Fruit fly (Drosophila melanogaster) whole organism, embryonic: ENCODE data around the gene CG13306.
A peak's percentile ranks its signal among the peaks of the same experiment; 100 is the strongest.

Experiments
- ATbp ChIP-seq: fragments of 200-800 bp; sonication (Bioruptor generic); optimal IDR thresholded peaks from 2 replicates; lab custom pipeline; 2017; ENCODE audit warnings: missing biosample characterization, mild to moderate bottlenecking, missing genetic modification characterization, missing genetic modification reagents
- CG11085 ChIP-seq: fragments of 200-800 bp; sonication (Bioruptor generic); IDR thresholded peaks from 2 replicates; pipeline ENCODE4 v1.3.6; 2022; ENCODE audit warnings: missing biosample characterization, missing genetic modification characterization
- CG12659 ChIP-seq: fragments of 200-800 bp; sonication (Bioruptor generic); optimal IDR thresholded peaks from 3 replicates; lab custom pipeline; 2017; ENCODE audit warnings: mild to moderate bottlenecking, missing biosample characterization, missing genetic modification reagents, missing genetic modification characterization
- CG12744 ChIP-seq: fragments of 200-800 bp; sonication (Bioruptor generic); optimal IDR thresholded peaks from 2 replicates; lab custom pipeline; 2016; ENCODE audit warnings: missing biosample characterization, missing genetic modification characterization
- CG12942 ChIP-seq: fragments of 200-800 bp; sonication (Bioruptor generic); optimal IDR thresholded peaks from 3 replicates; lab custom pipeline; 2016; ENCODE audit warnings: missing biosample characterization, missing genetic modification characterization
- CG15073 ChIP-seq: fragments of 200-800 bp; sonication (Bioruptor generic); optimal IDR thresholded peaks from 2 replicates; lab custom pipeline; 2016; ENCODE audit warnings: missing biosample characterization, missing genetic modification characterization
- CG15269 ChIP-seq: fragments of 200-800 bp; sonication (Bioruptor generic); optimal IDR thresholded peaks from 2 replicates; lab custom pipeline; 2018; ENCODE audit warnings: missing biosample characterization, mild to moderate bottlenecking, missing genetic modification characterization, moderate library complexity
- CG1529 ChIP-seq: fragments of 200-800 bp; sonication (Bioruptor generic); optimal IDR thresholded peaks from 3 replicates; lab custom pipeline; 2018; ENCODE audit warnings: missing biosample characterization, missing genetic modification characterization
- CG16815 ChIP-seq: fragments of 200-800 bp; sonication (Bioruptor generic); optimal IDR thresholded peaks from 3 replicates; lab custom pipeline; 2017; ENCODE audit warnings: missing biosample characterization, mild to moderate bottlenecking, missing genetic modification characterization
- CG17612 ChIP-seq: fragments of 200-800 bp; sonication (Bioruptor generic); IDR thresholded peaks from 2 replicates; pipeline ENCODE4 v1.3.6; 2022; ENCODE audit warnings: missing biosample characterization, missing genetic modification characterization
- CG2202 ChIP-seq: fragments of 200-800 bp; sonication (Bioruptor generic); optimal IDR thresholded peaks from 2 replicates; lab custom pipeline; 2018; ENCODE audit warnings: missing biosample characterization, mild to moderate bottlenecking, missing genetic modification characterization
- CG32767 ChIP-seq: fragments of 200-800 bp; sonication (Bioruptor generic); IDR thresholded peaks from 2 replicates; pipeline ENCODE4 v1.3.6; 2022; ENCODE audit warnings: missing biosample characterization, missing genetic modification characterization
- CG43689 ChIP-seq: fragments of 200-800 bp; sonication (Bioruptor generic); IDR thresholded peaks from 2 replicates; pipeline ENCODE4 v1.3.6; 2022; ENCODE audit warnings: missing biosample characterization, missing genetic modification characterization
- CG4617 ChIP-seq: fragments of 200-800 bp; sonication (Bioruptor generic); optimal IDR thresholded peaks from 3 replicates; lab custom pipeline; 2016; ENCODE audit warnings: missing biosample characterization, missing genetic modification characterization, borderline replicate concordance
- CG6791 ChIP-seq: fragments of 200-800 bp; sonication (Bioruptor generic); IDR thresholded peaks from 3 replicates; pipeline ENCODE4 v1.3.6; 2022; ENCODE audit warnings: missing biosample characterization, missing genetic modification characterization; ENCODE audit not compliant: partially characterized antibody
- CG6854 ChIP-seq: fragments of 200-800 bp; sonication (Bioruptor generic); optimal IDR thresholded peaks from 3 replicates; lab custom pipeline; 2017; ENCODE audit warnings: missing biosample characterization, mild to moderate bottlenecking, missing genetic modification characterization
- CG7745 ChIP-seq: fragments of 200-800 bp; sonication (Bioruptor generic); optimal IDR thresholded peaks from 2 replicates; lab custom pipeline; 2018; ENCODE audit warnings: missing biosample characterization, mild to moderate bottlenecking, missing genetic modification characterization, moderate library complexity
- CG7987 ChIP-seq: fragments of 200-800 bp; sonication (Bioruptor generic); optimal IDR thresholded peaks from 2 replicates; lab custom pipeline; 2018; ENCODE audit warnings: missing biosample characterization, mild to moderate bottlenecking, missing genetic modification characterization, moderate library complexity
- Camta ChIP-seq: fragments of 200-800 bp; sonication (Bioruptor generic); optimal IDR thresholded peaks from 2 replicates; lab custom pipeline; 2016; ENCODE audit warnings: missing biosample characterization, missing genetic modification characterization
- Doc2 ChIP-seq: fragments of 200-800 bp; sonication (Bioruptor generic); IDR thresholded peaks from 2 replicates; pipeline ENCODE4 v1.3.6; 2022; ENCODE audit warnings: missing biosample characterization, missing genetic modification characterization
- Doc3 ChIP-seq: fragments of 200-800 bp; sonication (Bioruptor generic); IDR thresholded peaks from 3 replicates; pipeline ENCODE4 v1.3.6; 2022; ENCODE audit warnings: missing biosample characterization, missing genetic modification characterization; ENCODE audit not compliant: partially characterized antibody
- H15 ChIP-seq: fragments of 200-800 bp; sonication (Bioruptor generic); IDR thresholded peaks from 3 replicates; pipeline ENCODE4 v1.3.6; 2022; ENCODE audit warnings: missing biosample characterization, missing genetic modification characterization
- HmgD ChIP-seq: fragments of 200-800 bp; sonication (Bioruptor generic); optimal IDR thresholded peaks from 3 replicates; lab custom pipeline; 2016; ENCODE audit warnings: missing biosample characterization, missing genetic modification characterization
- HmgZ ChIP-seq: fragments of 200-800 bp; sonication (Bioruptor generic); optimal IDR thresholded peaks from 2 replicates; lab custom pipeline; 2018; ENCODE audit warnings: missing biosample characterization, mild to moderate bottlenecking, missing genetic modification characterization
- Hr51 ChIP-seq, 2 experiments: fragments of 200-800 bp; sonication (Bioruptor generic); optimal IDR thresholded peaks; 2 replicates in 1 of 2; 3 replicates in 1 of 2; lab custom pipeline; 2016 to 2018; ENCODE audit warnings: missing biosample characterization in 2 of 2, missing genetic modification characterization in 2 of 2, mild to moderate bottlenecking in 1 of 2, moderate library complexity in 1 of 2
- Hr78 ChIP-seq, 2 experiments: fragments of 200-800 bp in 1 of 2; fragments of >200 bp in 1 of 2; sonication (Bioruptor generic) in 1 of 2; optimal IDR thresholded peaks; 2 replicates each; lab custom pipeline; 2017 to 2019; ENCODE audit warnings: missing biosample characterization in 2 of 2, missing genetic modification characterization in 2 of 2, mild to moderate bottlenecking in 1 of 2, moderate library complexity in 1 of 2
- MESR4 ChIP-seq: fragments of 200-800 bp; sonication (Bioruptor generic); optimal IDR thresholded peaks from 2 replicates; lab custom pipeline; 2018; ENCODE audit warnings: missing biosample characterization, mild to moderate bottlenecking, missing genetic modification characterization, moderate library complexity
- NK7.1 ChIP-seq: fragments of 200-800 bp; sonication (Bioruptor generic); optimal IDR thresholded peaks from 3 replicates; lab custom pipeline; 2016; ENCODE audit warnings: missing biosample characterization, missing genetic modification characterization
- Scr ChIP-seq: fragments of 200-800 bp; sonication (Bioruptor generic); IDR thresholded peaks from 2 replicates; pipeline ENCODE4 v1.3.6; 2022; ENCODE audit warnings: missing biosample characterization, missing genetic modification characterization; ENCODE audit not compliant: partially characterized antibody
- Usf ChIP-seq: fragments of 200-800 bp; sonication (Bioruptor generic); optimal IDR thresholded peaks from 2 replicates; lab custom pipeline; 2017; ENCODE audit warnings: missing genotype, missing biosample characterization, missing genetic modification characterization
- cato ChIP-seq: fragments of 200-800 bp; sonication (Bioruptor generic); optimal IDR thresholded peaks from 2 replicates; lab custom pipeline; 2016; ENCODE audit warnings: missing biosample characterization, missing genetic modification characterization, borderline replicate concordance
- chif ChIP-seq, 2 experiments: fragments of 200-800 bp; sonication (Bioruptor generic); optimal IDR thresholded peaks; 3 replicates each; lab custom pipeline; 2016; ENCODE audit warnings: missing biosample characterization in 2 of 2, missing genetic modification characterization in 2 of 2
- chinmo ChIP-seq: fragments of 200-800 bp; sonication (Bioruptor generic); IDR thresholded peaks from 4 replicates; pipeline ENCODE4 v1.3.6; 2022; ENCODE audit warnings: missing biosample characterization, missing genetic modification characterization; ENCODE audit not compliant: partially characterized antibody
- chn ChIP-seq: fragments of 200-800 bp; sonication (Bioruptor generic); optimal IDR thresholded peaks from 2 replicates; lab custom pipeline; 2016; ENCODE audit warnings: missing biosample characterization, missing genetic modification characterization
- croc ChIP-seq: fragments of 200-800 bp; sonication (Bioruptor generic); conservative IDR thresholded peaks from 3 replicates; pipeline ENCODE4 v1.3.6; 2022; ENCODE audit warnings: missing biosample characterization, missing genetic modification characterization
- dimm ChIP-seq: fragments of 200-800 bp; sonication (Bioruptor generic); IDR thresholded peaks from 2 replicates; pipeline ENCODE4 v1.3.6; 2022; ENCODE audit warnings: missing biosample characterization, missing genetic modification characterization
- fd64A ChIP-seq: fragments of 200-800 bp; sonication (Bioruptor generic); optimal IDR thresholded peaks from 3 replicates; lab custom pipeline; 2018; ENCODE audit warnings: missing biosample characterization, mild to moderate bottlenecking, missing genetic modification characterization
- grn ChIP-seq: fragments of 200-800 bp; sonication (Bioruptor generic); optimal IDR thresholded peaks from 3 replicates; lab custom pipeline; 2017; ENCODE audit warnings: missing biosample characterization, missing genetic modification characterization
- gsb-n ChIP-seq: fragments of 200-800 bp; sonication (Bioruptor generic); optimal IDR thresholded peaks from 3 replicates; lab custom pipeline; 2018; ENCODE audit warnings: missing biosample characterization, mild to moderate bottlenecking, missing genetic modification characterization
- org-1 ChIP-seq: fragments of 200-800 bp; sonication (Bioruptor generic); optimal IDR thresholded peaks from 2 replicates; lab custom pipeline; 2017; ENCODE audit warnings: missing biosample characterization, missing genetic modification characterization
- peb ChIP-seq: fragments of 200-800 bp; sonication (Bioruptor generic); IDR thresholded peaks from 2 replicates; pipeline ENCODE4 v1.3.6; 2022; ENCODE audit warnings: missing biosample characterization, missing genetic modification characterization
- phol ChIP-seq: fragments of 200-800 bp; sonication (Bioruptor generic); optimal IDR thresholded peaks from 3 replicates; lab custom pipeline; 2018; ENCODE audit warnings: missing biosample characterization, mild to moderate bottlenecking, missing genetic modification characterization, moderate library complexity
- salm ChIP-seq: fragments of 200-800 bp; sonication (Bioruptor generic); optimal IDR thresholded peaks from 2 replicates; lab custom pipeline; 2018; ENCODE audit warnings: missing biosample characterization, mild to moderate bottlenecking, missing genetic modification characterization
- sc ChIP-seq, 3 experiments: fragments of >200 bp in 2 of 3; fragments of 200-800 bp in 1 of 3; sonication (Bioruptor generic) in 1 of 3; optimal IDR thresholded peaks; 2 replicates in 2 of 3; 3 replicates in 1 of 3; lab custom pipeline; 2017; ENCODE audit warnings: mild to moderate bottlenecking in 1 of 3, missing biosample characterization in 1 of 3, missing genetic modification characterization in 1 of 3, missing genetic modification reagents in 1 of 3
- sens ChIP-seq: fragments of 200-800 bp; sonication (Bioruptor generic); peaks from one replicate; lab custom pipeline; 2016; ENCODE audit warnings: missing biosample characterization, missing genetic modification characterization
- stwl ChIP-seq: fragments of 200-800 bp; sonication (Bioruptor generic); optimal IDR thresholded peaks from 3 replicates; lab custom pipeline; 2018; ENCODE audit warnings: missing biosample characterization, mild to moderate bottlenecking, missing genetic modification characterization, moderate library complexity
- yki ChIP-seq: fragments of >200 bp; optimal IDR thresholded peaks from 3 replicates; lab custom pipeline; 2018
- zen ChIP-seq: fragments of 200-800 bp; sonication (Bioruptor generic); optimal IDR thresholded peaks from 3 replicates; lab custom pipeline; 2018; ENCODE audit warnings: missing biosample characterization, mild to moderate bottlenecking, missing genetic modification characterization, moderate library complexity

Gene CG13306

DNA sequence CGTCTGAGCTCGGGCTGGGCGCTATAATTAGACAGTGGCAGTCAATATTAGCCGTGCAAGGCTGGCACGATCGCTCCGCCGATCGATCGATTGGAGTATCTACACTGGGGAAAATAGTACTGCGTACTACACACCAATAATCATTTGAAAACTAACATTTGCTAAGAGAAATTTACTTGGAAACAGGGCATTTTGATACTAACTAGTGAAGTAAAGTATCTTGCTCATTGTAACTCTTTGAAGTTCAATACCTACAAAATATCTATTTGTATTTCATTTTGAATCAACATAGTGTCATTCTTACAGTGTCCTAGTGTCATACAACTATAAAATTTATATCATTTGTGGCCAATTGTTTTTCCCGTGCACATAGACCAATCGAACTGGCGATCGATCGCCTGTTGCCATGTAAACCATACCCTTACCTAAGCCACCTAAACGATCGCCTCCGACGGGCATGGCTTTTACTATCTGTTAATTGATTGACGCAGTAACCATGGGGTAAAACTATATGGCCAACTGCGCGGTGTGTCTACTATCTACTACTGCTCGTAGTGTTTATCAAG, 48.8 kb downstream of the CG13306 start (continued):
- TF ChIP-seq Usf (peak; percentile 59), CG12942 (GFP tag; lab: Kevin White, UChicago) (peak; percentile 71), CG2202 (tag; lab: Kevin White, UChicago) (peak; percentile 37), CG16815 (peak; percentile 62), fd64A (GFP tag; lab: Kevin White, UChicago) (peak; percentile 16), croc (GFP tag; lab: Robert Waterston, UW) (no peak; the same call in 2 of the 3 replicates), MESR4 (GFP tag; lab: Kevin White, UChicago) (peak; percentile 4), Hr78 (GFP tag; optimal IDR thresholded peaks at IDR 0.05; lab: Kevin White, UChicago) (peak in 1 of 2 experiments; percentile 72), yki (lab: Kevin White, UChicago) (no peak), sens (GFP tag; lab: Kevin White, UChicago) (peak; percentile 96), CG32767 (GFP tag; lab: Robert Waterston, UW) (peak; percentile 71; the same call in 1 of the 2 replicates), H15 (GFP tag; lab: Robert Waterston, UW) (peak; percentile 45; the same call in 1 of the 3 replicates), CG15269 (tag; lab: Kevin White, UChicago) (peak; percentile 86), dimm (GFP tag; lab: Robert Waterston, UW) (peak; percentile 37; the same call in 1 of the 2 replicates), CG12744 (GFP tag; lab: Kevin White, UChicago) (peak; percentile 80), HmgZ (peak; percentile 64), HmgD (peak; percentile 4), CG43689 (GFP tag; lab: Robert Waterston, UW) (no peak), NK7.1 (peak; percentile 49), CG4617 (GFP tag; lab: Kevin White, UChicago) (no peak), CG11085 (GFP tag; lab: Robert Waterston, UW) (peak; percentile 47; the same call in 1 of the 2 replicates), phol (peak; percentile 77), zen (peak; percentile 35), CG7987 (no peak), grn (peak; percentile 99), chinmo (GFP tag; lab: Robert Waterston, UW) (no peak), Doc3 (GFP tag; lab: Robert Waterston, UW) (no peak), CG17612 (GFP tag; lab: Robert Waterston, UW) (no peak; the same call in 1 of the 2 replicates), CG12659 (GFP tag; lab: Kevin White, UChicago) (peak; percentile 89), gsb-n (tag; lab: Kevin White, UChicago) (peak; percentile 46), chn (GFP tag; lab: Kevin White, UChicago) (peak; percentile 49), org-1 (GFP tag; lab: Kevin White, UChicago) (peak; percentile 80), ATbp (peak; percentile 53), sc (optimal IDR thresholded peaks at IDR 0.05; lab: Kevin White, UChicago) (no peak), sc (GFP tag; optimal IDR thresholded peaks at IDR 0.05; lab: Kevin White, UChicago) (no peak), peb (peak; percentile 34; the same call in 1 of the 2 replicates), CG1529 (GFP tag; lab: Kevin White, UChicago) (peak; percentile 31), Hr51 (GFP tag; optimal IDR thresholded peaks at IDR 0.05; lab: Kevin White, UChicago) (peak; percentile 73 to 89), CG6854 (GFP tag; lab: Kevin White, UChicago) (peak; percentile 43), Doc2 (no peak), CG6791 (GFP tag; lab: Robert Waterston, UW) (no peak), CG7745 (no peak), Scr (GFP tag; lab: Robert Waterston, UW) (no peak), CG15073 (GFP tag; lab: Kevin White, UChicago) (peak; percentile 34), salm (peak; percentile 50), stwl (tag; lab: Kevin White, UChicago) (no peak), cato (peak; percentile 61), Camta (GFP tag; lab: Kevin White, UChicago) (peak; percentile 73), chif (GFP tag; optimal IDR thresholded peaks at IDR 0.05; lab: Kevin White, UChicago) (peak; percentile 70 to 71)
